Worm (Caenorhabditis elegans) whole organism, L4 larva: ENCODE data around the gene W05H7.1.
A peak's percentile ranks its signal among the peaks of the same experiment; 100 is the strongest.

ENCODE experiments used
- F10B5.3 ChIP-seq: sonication (generic microtip); optimal IDR thresholded peaks from 2 replicates; lab custom pipeline; 2016; ENCODE audit warnings: mild to moderate bottlenecking, missing genetic modification characterization, missing compliant biosample characterization
- F37D6.2 ChIP-seq: sonication (generic microtip); optimal IDR thresholded peaks from 2 replicates; lab custom pipeline; 2016; ENCODE audit warnings: mild to moderate bottlenecking, missing genetic modification characterization, missing compliant biosample characterization
- Y5F2A.4 ChIP-seq: fragments of 200-800 bp; sonication (Bioruptor generic); optimal IDR thresholded peaks from 2 replicates; lab custom pipeline; 2018; ENCODE audit warnings: mild to moderate bottlenecking, missing genetic modification characterization, missing compliant biosample characterization
- Y75B8A.6 ChIP-seq: fragments of 200-800 bp; sonication (Bioruptor generic); IDR thresholded peaks from 2 replicates; pipeline ENCODE4 v1.3.6; 2022; ENCODE audit warnings: missing genetic modification reagents, missing genetic modification characterization, missing compliant biosample characterization
- ZK337.2 ChIP-seq: fragments of 200-800 bp; sonication (Bioruptor generic); IDR thresholded peaks from 2 replicates; pipeline ENCODE4 v1.3.6; 2022; ENCODE audit warnings: missing genetic modification reagents, missing genetic modification characterization, missing compliant biosample characterization
- ZK546.5 ChIP-seq, 2 experiments: sonication (generic microtip); optimal IDR thresholded peaks; 2 replicates each; lab custom pipeline; 2017; ENCODE audit warnings: missing biosample characterization in 2 of 2, missing genetic modification characterization in 2 of 2
- aly-2 ChIP-seq: sonication (generic microtip); optimal IDR thresholded peaks from 2 replicates; lab custom pipeline; 2018; ENCODE audit warnings: missing biosample characterization, missing genetic modification characterization
- ama-1 ChIP-seq: fragments of 150-350 bp; optimal IDR thresholded peaks from 2 replicates; lab custom pipeline; 2014; ENCODE audit warnings: inconsistent platforms, mixed read lengths
- ceh-44 ChIP-seq: fragments of 200-800 bp; sonication (Bioruptor generic); IDR thresholded peaks from 2 replicates; pipeline ENCODE4 v1.3.6; 2022; ENCODE audit warnings: missing genetic modification reagents, missing genetic modification characterization, missing compliant biosample characterization
- ceh-82 ChIP-seq: sonication (generic microtip); optimal IDR thresholded peaks from 2 replicates; lab custom pipeline; 2017; ENCODE audit warnings: missing biosample characterization, missing genetic modification characterization
- daf-16 ChIP-seq, 3 experiments: sonication (generic microtip); optimal IDR thresholded peaks; 2 replicates each; lab custom pipeline; 2016 to 2017; ENCODE audit warnings: missing genetic modification characterization in 3 of 3, missing genetic modification reagents in 3 of 3, mild to moderate bottlenecking in 2 of 3, missing compliant biosample characterization in 2 of 3, missing biosample characterization in 1 of 3, moderate library complexity in 1 of 3
- daf-19 ChIP-seq: fragments of 200-800 bp; sonication (Bioruptor generic); conservative IDR thresholded peaks from 2 replicates; pipeline ENCODE4 v1.3.6; 2022; ENCODE audit warnings: missing genetic modification characterization, missing compliant biosample characterization
- dmd-8 ChIP-seq: fragments of 200-800 bp; sonication (Bioruptor generic); IDR thresholded peaks from 2 replicates; pipeline ENCODE4 v1.3.6; 2022; ENCODE audit warnings: missing genetic modification characterization, missing compliant biosample characterization
- fkh-10 ChIP-seq: fragments of 150-350 bp; optimal IDR thresholded peaks from 2 replicates; lab custom pipeline; 2014; ENCODE audit warnings: missing biosample characterization, missing genetic modification reagents, missing genetic modification characterization
- fos-1 ChIP-seq: fragments of 150-350 bp; optimal IDR thresholded peaks from 2 replicates; lab custom pipeline; 2014; ENCODE audit warnings: missing biosample characterization, missing genetic modification characterization
- gei-8 ChIP-seq: fragments of 200-800 bp; sonication (Bioruptor generic); optimal IDR thresholded peaks from 2 replicates; lab custom pipeline; 2018; ENCODE audit warnings: mild to moderate bottlenecking, missing genetic modification characterization, missing compliant biosample characterization
- hlh-11 ChIP-seq: fragments of 200-800 bp; sonication (Bioruptor generic); optimal IDR thresholded peaks from 2 replicates; lab custom pipeline; 2018; ENCODE audit warnings: mild to moderate bottlenecking, missing genetic modification characterization, missing compliant biosample characterization
- hlh-30 ChIP-seq: sonication (generic microtip); optimal IDR thresholded peaks from 2 replicates; lab custom pipeline; 2017; ENCODE audit warnings: antibody characterized with exemption, mild to moderate bottlenecking, missing genetic modification characterization, missing compliant biosample characterization; ENCODE audit not compliant: insufficient read depth
- lin-1 ChIP-seq: fragments of 200-800 bp; sonication (Bioruptor generic); IDR thresholded peaks from 2 replicates; pipeline ENCODE4 v1.3.6; 2022; ENCODE audit warnings: missing genetic modification reagents, missing genetic modification characterization, missing compliant biosample characterization
- lin-13 ChIP-seq: fragments of 150-350 bp; optimal IDR thresholded peaks from 2 replicates; lab custom pipeline; 2014; ENCODE audit warnings: missing biosample characterization, missing genetic modification reagents, missing genetic modification characterization
- lin-38 ChIP-seq: fragments of 200-800 bp; sonication (Bioruptor generic); IDR thresholded peaks from 2 replicates; pipeline ENCODE4 v1.3.6; 2022; ENCODE audit warnings: missing genetic modification reagents, missing genetic modification characterization, missing compliant biosample characterization
- lsy-2 ChIP-seq, 2 experiments: fragments of 150-350 bp in 1 of 2; sonication (generic microtip) in 1 of 2; optimal IDR thresholded peaks; 2 replicates each; lab custom pipeline; 2014 to 2017; ENCODE audit warnings: missing biosample characterization in 2 of 2, missing genetic modification characterization in 2 of 2
- mdl-1 ChIP-seq, 2 experiments: fragments of 150-350 bp in 1 of 2; sonication (generic microtip) in 1 of 2; optimal IDR thresholded peaks; 2 replicates each; lab custom pipeline; 2014 to 2017; ENCODE audit warnings: missing biosample characterization in 2 of 2, missing genetic modification characterization in 2 of 2
- mep-1 ChIP-seq: fragments of 150-350 bp; sonication (generic microtip); optimal IDR thresholded peaks from 3 replicates; lab custom pipeline; 2014; ENCODE audit warnings: missing biosample characterization, missing genetic modification characterization
- mes-2 ChIP-seq: sonication (generic microtip); optimal IDR thresholded peaks from 2 replicates; lab custom pipeline; 2016; ENCODE audit warnings: missing genotype, mild to moderate bottlenecking, missing genetic modification characterization, missing compliant biosample characterization; ENCODE audit not compliant: poor library complexity, severe bottlenecking
- mxl-3 ChIP-seq: fragments of 200-800 bp; sonication (Bioruptor generic); optimal IDR thresholded peaks from 2 replicates; lab custom pipeline; 2018; ENCODE audit warnings: mild to moderate bottlenecking, missing genetic modification characterization, missing compliant biosample characterization
- nhr-28 ChIP-seq: fragments of 150-350 bp; optimal IDR thresholded peaks from 2 replicates; lab custom pipeline; 2014; ENCODE audit warnings: missing biosample characterization, missing genetic modification characterization
- nhr-42 ChIP-seq: fragments of 200-800 bp; sonication (Bioruptor generic); IDR thresholded peaks from 2 replicates; pipeline ENCODE4 v1.3.6; 2022; ENCODE audit warnings: missing genetic modification characterization, missing compliant biosample characterization
- nhr-6 ChIP-seq: fragments of 150-350 bp; optimal IDR thresholded peaks from 2 replicates; lab custom pipeline; 2014; ENCODE audit warnings: missing biosample characterization, missing genetic modification characterization
- rbr-2 ChIP-seq: sonication (generic microtip); optimal IDR thresholded peaks from 2 replicates; lab custom pipeline; 2016; ENCODE audit warnings: missing genotype, missing genetic modification characterization, missing compliant biosample characterization
- skn-1 ChIP-seq: fragments of 150-350 bp; optimal IDR thresholded peaks from 2 replicates; lab custom pipeline; 2014; ENCODE audit warnings: missing biosample characterization, missing genetic modification characterization
- snpc-4 ChIP-seq: fragments of 150-350 bp; optimal IDR thresholded peaks from 2 replicates; lab custom pipeline; 2014; ENCODE audit warnings: missing biosample characterization, missing genetic modification characterization
- spr-1 ChIP-seq: sonication (generic microtip); optimal IDR thresholded peaks from 2 replicates; lab custom pipeline; 2016; ENCODE audit warnings: mild to moderate bottlenecking, missing genetic modification characterization, missing compliant biosample characterization
- spr-3 ChIP-seq: fragments of 200-800 bp; sonication (Bioruptor generic); optimal IDR thresholded peaks from 2 replicates; lab custom pipeline; 2018; ENCODE audit warnings: mild to moderate bottlenecking, missing genetic modification characterization, missing compliant biosample characterization
- unc-39 ChIP-seq: sonication (generic microtip); optimal IDR thresholded peaks from 2 replicates; lab custom pipeline; 2017; ENCODE audit warnings: missing biosample characterization, missing genetic modification characterization
- unc-62 ChIP-seq, 3 experiments: fragments of 150-350 bp in 1 of 3; sonication (generic microtip); optimal IDR thresholded peaks in 2 of 3; peaks in 1 of 3; 1 replicate in 1 of 3; 2 replicates in 2 of 3; lab custom pipeline; 2014 to 2017; ENCODE audit warnings: missing biosample characterization in 3 of 3, missing genetic modification characterization in 3 of 3, missing genetic modification reagents in 3 of 3, missing genotype in 1 of 3
- zfp-3 ChIP-seq: fragments of 200-800 bp; sonication (Bioruptor generic); conservative IDR thresholded peaks from 2 replicates; pipeline ENCODE4 v1.3.6; 2022; ENCODE audit warnings: missing genetic modification reagents, missing genetic modification characterization, missing compliant biosample characterization

The W05H7.1 gene

DNA sequence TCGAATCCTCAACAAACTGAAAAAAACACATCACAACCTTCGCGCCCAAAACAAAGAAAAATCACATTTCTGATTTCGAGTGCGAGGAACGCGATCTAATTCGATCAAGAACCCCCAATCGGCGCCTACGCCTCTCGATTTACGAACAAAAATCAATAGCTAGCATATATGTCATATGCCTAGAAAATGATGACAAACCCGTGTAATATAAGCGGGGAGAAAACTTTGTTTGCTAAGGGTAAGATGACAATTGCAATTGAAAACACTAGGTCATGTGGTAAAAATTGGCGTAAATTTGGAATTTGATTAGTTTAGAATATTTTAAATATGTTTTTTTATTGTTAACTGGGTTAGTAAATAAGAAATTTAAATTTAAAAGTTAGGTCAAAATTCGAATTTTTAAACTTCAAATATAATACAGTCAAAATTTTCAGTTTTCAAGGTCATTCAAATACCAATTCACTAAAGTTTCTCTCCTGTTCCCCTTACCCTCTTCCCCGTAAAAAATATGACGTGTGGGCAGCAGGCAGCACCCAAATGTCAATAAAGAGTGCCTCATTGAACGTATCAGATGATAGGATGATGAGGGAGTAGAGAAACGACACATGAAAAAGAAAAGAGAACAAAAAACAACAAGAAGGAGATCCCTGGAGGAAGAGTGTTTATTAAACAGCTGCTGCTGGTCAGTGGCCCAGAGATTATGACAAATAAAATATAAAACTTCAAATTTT lies 5.9 kb downstream of the W05H7.1 start (continued):
- TF ChIP-seq mep-1 (tag; lab: Kevin White, UChicago) (peak; percentile 68), nhr-28 (tag; lab: Kevin White, UChicago) (peak; percentile 65), unc-62 (GFP tag; optimal IDR thresholded peaks at IDR 0.05 in 1 of 2; lab: Kevin White, UChicago) (peak in 1 of 2 experiments; percentile 90), unc-62 (tag; optimal IDR thresholded peaks at IDR 0.05; lab: Kevin White, UChicago) (no peak), lin-13 (peak; percentile 49), spr-3 (GFP tag; lab: Kevin White, UChicago) (no peak), ceh-44 (GFP tag; lab: Robert Waterston, UW) (no peak), hlh-30 (tag; lab: Kevin White, UChicago) (peak; percentile 74)
- TF ChIP-seq, all 104 proteins: peak for 25

DNA sequence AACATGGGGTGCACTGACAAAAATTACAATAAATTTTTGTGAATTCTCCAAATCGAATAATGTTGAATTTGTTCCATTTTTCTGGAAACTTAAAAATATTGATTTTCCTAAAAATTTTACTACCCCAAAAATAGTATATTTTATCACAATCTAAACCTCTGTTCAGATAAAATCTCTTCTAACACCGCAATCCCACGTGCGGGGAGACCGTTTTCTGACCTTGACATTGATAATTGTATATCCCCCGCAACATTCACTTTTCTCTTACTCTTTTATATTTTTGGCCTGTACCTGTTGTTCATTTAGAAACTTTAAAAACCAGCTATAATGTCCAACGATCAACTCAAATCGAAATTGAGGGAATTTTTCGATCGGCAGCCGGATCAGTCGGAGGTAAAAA lies 8.2 kb downstream of the W05H7.1 start, which contains the start of gene D1005.2:
D1005.2 (plus strand) TSS at position 230 of the 400 bp plus-strand sequence.
- TF ChIP-seq ZK337.2 (GFP tag; lab: Robert Waterston, UW) (no peak), mdl-1 (tag; optimal IDR thresholded peaks at IDR 0.05; lab: Kevin White, UChicago) (peak in 1 of 2 experiments; percentile 64), daf-19 (GFP tag; lab: Robert Waterston, UW) (no peak), zfp-3 (GFP tag; lab: Robert Waterston, UW) (no peak), rbr-2 (no peak), nhr-28 (tag; lab: Kevin White, UChicago) (peak; percentile 40), snpc-4 (tag; lab: Kevin White, UChicago) (no peak), mxl-3 (peak; percentile 35)
- TF ChIP-seq, all 104 proteins: peak for 3

DNA sequence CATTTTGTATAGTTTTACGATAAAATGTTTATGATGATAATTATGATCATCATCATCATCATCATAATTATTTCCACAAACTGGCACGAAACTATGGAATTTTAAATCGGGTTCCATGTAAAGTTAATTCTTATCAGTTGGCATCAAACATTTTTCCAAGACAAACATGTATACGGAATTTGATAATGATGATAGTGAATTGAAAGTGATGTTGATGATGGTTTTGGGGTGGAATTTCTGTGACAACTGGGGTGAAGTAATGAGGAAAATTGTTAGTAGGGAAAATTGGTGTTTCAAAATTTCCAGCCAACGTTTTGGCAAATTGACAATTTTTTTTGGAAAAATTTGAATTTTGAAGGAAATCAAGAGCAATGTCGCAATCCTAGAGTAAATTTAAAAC lies 9.2 kb downstream of the W05H7.1 start:
- no peak for TF ChIP-seq F10B5.3
- no peak for TF ChIP-seq daf-16 (GFP tag; optimal IDR thresholded peaks at IDR 0.05; lab: Kevin White, UChicago)
- peak; percentile 58 for TF ChIP-seq daf-16 (tag; optimal IDR thresholded peaks at IDR 0.05; lab: Kevin White, UChicago)

DNA sequence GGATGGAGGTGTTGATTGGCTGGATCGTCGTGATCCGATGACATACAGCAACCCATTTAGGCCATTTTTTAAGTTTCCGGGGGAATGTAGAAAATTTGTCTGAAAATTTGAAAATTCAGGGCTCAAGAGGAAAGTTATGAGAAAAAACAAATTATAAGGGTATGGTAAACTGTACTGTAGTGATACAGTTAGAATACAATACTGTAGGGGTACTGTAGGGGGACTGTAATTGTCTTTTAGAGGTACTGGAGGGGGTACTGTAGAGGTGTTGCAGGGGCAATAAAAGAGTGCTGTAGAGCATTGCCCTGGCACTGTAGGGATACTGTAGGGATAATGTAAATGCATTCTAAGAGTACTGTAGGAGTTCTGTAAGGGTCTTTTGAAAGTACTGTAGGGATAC lies 14.1 kb downstream of the W05H7.1 start, which contains the start of gene D1005.6:
D1005.6 (minus strand) TSS at position 101 of the 400 bp plus-strand sequence.
- TF ChIP-seq hlh-11 (tag; lab: Kevin White, UChicago) (no peak), unc-39 (tag; lab: Kevin White, UChicago) (no peak), ama-1 (no peak), spr-1 (tag; lab: Kevin White, UChicago) (no peak), fos-1 (no peak), lsy-2 (tag; optimal IDR thresholded peaks at IDR 0.05; lab: Kevin White, UChicago) (no peak), aly-2 (no peak), hlh-30 (tag; lab: Kevin White, UChicago) (no peak), gei-8 (no peak), ceh-82 (no peak), mes-2 (tag; lab: Kevin White, UChicago) (no peak), lin-38 (GFP tag; lab: Robert Waterston, UW) (no peak), daf-16 (GFP tag; optimal IDR thresholded peaks at IDR 0.05; lab: Kevin White, UChicago) (no peak), daf-16 (tag; optimal IDR thresholded peaks at IDR 0.05; lab: Kevin White, UChicago) (no peak), Y5F2A.4 (GFP tag; lab: Kevin White, UChicago) (no peak), F10B5.3 (no peak), Y75B8A.6 (GFP tag; lab: Robert Waterston, UW) (no peak), ZK546.5 (tag; optimal IDR thresholded peaks at IDR 0.05; lab: Kevin White, UChicago) (no peak), skn-1 (tag; lab: Kevin White, UChicago) (no peak)

DNA sequence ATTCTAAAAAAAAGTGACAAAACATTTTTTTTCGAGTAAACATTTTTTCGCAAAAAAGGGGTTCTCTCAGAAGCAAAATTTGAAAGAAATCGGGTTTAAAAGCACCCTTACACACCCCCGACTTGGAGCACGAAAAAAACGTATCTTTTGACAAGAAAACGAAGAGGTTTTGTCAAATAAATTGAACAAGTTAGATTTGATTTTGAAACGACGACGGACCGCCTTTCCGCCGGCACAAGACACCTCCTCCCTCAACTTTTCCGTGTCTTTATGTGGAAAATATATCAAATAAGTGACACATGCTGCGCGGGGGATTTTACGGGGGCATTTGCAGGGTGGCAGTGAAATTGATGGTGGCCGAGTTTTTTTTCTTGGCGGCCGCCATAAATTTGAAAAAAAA lies 17.5 kb downstream of the W05H7.1 start:
- TF ChIP-seq ZK337.2 (GFP tag; lab: Robert Waterston, UW) (0 out of 2 replicates have a peak, but pooled peaks have one; percentile 11), dmd-8 (GFP tag; lab: Robert Waterston, UW) (no peak), fkh-10 (GFP tag; lab: Kevin White, UChicago) (peak; percentile 73), nhr-42 (GFP tag; lab: Robert Waterston, UW) (no peak), ceh-82 (no peak), gei-8 (no peak), mdl-1 (tag; optimal IDR thresholded peaks at IDR 0.05; lab: Kevin White, UChicago) (no peak), F37D6.2 (tag; lab: Kevin White, UChicago) (no peak), lin-1 (GFP tag; lab: Robert Waterston, UW) (no peak), nhr-6 (no peak)
